Worm (Caenorhabditis elegans): Measurements from ENCODE around the gene gfi-3.
A peak's percentile ranks its signal among the peaks of the same experiment; 100 is the strongest.

Gene gfi-3

ce11 chrX:14525325-14526305 is 45.2 kb downstream of the gfi-3 start (continued):
- TF ChIP-seq F55B11.4 (tag; optimal IDR thresholded peaks at IDR 0.05; ENCODE audit: borderline replicate concordance, insufficient read depth) (no peak), hlh-26 (GFP tag; conservative IDR thresholded peaks at IDR 0.05) (no peak), B0261.1 (tag; optimal IDR thresholded peaks at IDR 0.05) (peak; percentile 62), athp-1 (tag; optimal IDR thresholded peaks at IDR 0.05) (peak; percentile 57), F22D6.2 (tag; optimal IDR thresholded peaks at IDR 0.05) (peak; percentile 97), ztf-26 (tag; optimal IDR thresholded peaks at IDR 0.05) (peak; percentile 100), nhr-27 (tag; optimal IDR thresholded peaks at IDR 0.05) (peak; percentile 95), lag-1 (GFP tag; IDR thresholded peaks at IDR 0.05) (peak; percentile 92), Y67H2A.10 (GFP tag; conservative IDR thresholded peaks at IDR 0.05) (peak; percentile 48; the same call in 1 of the 2 replicates), dox-1 (GFP tag; IDR thresholded peaks at IDR 0.05) (peak; percentile 99), madf-6 (GFP tag; IDR thresholded peaks at IDR 0.05) (no peak), sdz-38 (tag; optimal IDR thresholded peaks at IDR 0.05) (no peak), nhr-80 (tag; optimal IDR thresholded peaks at IDR 0.05) (peak; percentile 95), bed-1 (GFP tag; IDR thresholded peaks at IDR 0.05) (0 out of 2 replicates have a peak, but pooled peaks have one; percentile 68), ztf-25 (GFP tag; IDR thresholded peaks at IDR 0.05) (no peak), hlh-12 (tag; optimal IDR thresholded peaks at IDR 0.05) (peak; percentile 33), F37B4.10 (GFP tag; IDR thresholded peaks at IDR 0.05) (peak; percentile 97), fkh-3 (tag; optimal IDR thresholded peaks at IDR 0.05) (no peak), gei-17 (GFP tag; optimal IDR thresholded peaks at IDR 0.05) (peak; percentile 98), nhr-90 (tag; optimal IDR thresholded peaks at IDR 0.05) (peak; percentile 91), zim-3 (tag; optimal IDR thresholded peaks at IDR 0.05) (peak; percentile 14), mes-4 (tag; optimal IDR thresholded peaks at IDR 0.05) (no peak), him-1 (tag; optimal IDR thresholded peaks at IDR 0.05) (no peak), nfya-2 (GFP tag; IDR thresholded peaks at IDR 0.05) (no peak), F49E8.2 (tag; optimal IDR thresholded peaks at IDR 0.05; ENCODE audit: insufficient read depth) (no peak), let-526 (GFP tag; IDR thresholded peaks at IDR 0.05) (peak; percentile 95), dpff-1 (tag; optimal IDR thresholded peaks at IDR 0.05) (peak; percentile 94), K11D2.4 (GFP tag; IDR thresholded peaks at IDR 0.05) (peak; percentile 100), repo-1 (tag; optimal IDR thresholded peaks at IDR 0.05) (peak; percentile 100), B0336.3 (GFP tag; IDR thresholded peaks at IDR 0.05) (peak; percentile 100), F39B2.1 (GFP tag; IDR thresholded peaks at IDR 0.05) (0 out of 2 replicates have a peak, but pooled peaks have one; percentile 54), ceh-100 (GFP tag; IDR thresholded peaks at IDR 0.05) (peak; percentile 71; the same call in 1 of the 2 replicates), rcor-1 (GFP tag; IDR thresholded peaks at IDR 0.05) (peak; percentile 97), madf-8 (GFP tag; conservative IDR thresholded peaks at IDR 0.05) (no peak), F10E7.11 (tag; optimal IDR thresholded peaks at IDR 0.05) (peak; percentile 97), ccch-3 (GFP tag; optimal IDR thresholded peaks at IDR 0.05) (peak; percentile 87), unc-62 (GFP tag; optimal IDR thresholded peaks at IDR 0.05) (peak; percentile 79), F52B5.7 (tag; optimal IDR thresholded peaks at IDR 0.05) (peak; percentile 90), lin-54 (GFP tag; optimal IDR thresholded peaks at IDR 0.05) (peak; percentile 92), rec-8 (tag; optimal IDR thresholded peaks at IDR 0.05) (peak in 1 of 2 experiments; percentile 34), tlf-1 (GFP tag; optimal IDR thresholded peaks at IDR 0.05) (peak; percentile 99), lir-1 (GFP tag; conservative IDR thresholded peaks at IDR 0.05) (peak; percentile 94), egl-44 (GFP tag; IDR thresholded peaks at IDR 0.05) (peak; percentile 95), snpc-1.3 (tag; optimal IDR thresholded peaks at IDR 0.05; ENCODE audit: insufficient read depth) (peak; percentile 56), snpc-4 (GFP tag; optimal IDR thresholded peaks at IDR 0.05) (peak; percentile 67), snpc-4 (tag; optimal IDR thresholded peaks at IDR 0.05) (peak; percentile 43 to 93 (median 89))
